Worm (Caenorhabditis elegans): ENCODE data around the gene sru-3.

DNA sequence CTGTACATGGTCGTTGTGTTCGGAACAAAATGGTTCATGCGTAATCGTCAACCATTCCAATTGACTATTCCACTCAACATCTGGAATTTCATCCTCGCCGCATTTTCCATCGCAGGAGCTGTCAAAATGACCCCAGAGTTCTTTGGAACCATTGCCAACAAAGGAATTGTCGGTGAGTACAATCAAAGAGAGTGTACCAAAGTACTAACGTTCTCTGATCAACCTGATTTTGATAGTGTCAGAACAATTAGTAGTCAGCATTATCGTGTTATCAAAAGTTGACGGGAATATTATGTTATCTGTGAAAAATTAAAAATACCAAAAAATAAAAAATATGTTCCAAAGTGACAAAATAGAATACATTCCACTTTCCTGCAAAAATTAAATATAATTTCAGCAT lies 30.6 kb downstream of the sru-3 start:
- TF ChIP-seq tbx-2 (tag; optimal IDR thresholded peaks at IDR 0.05) = no peak
- TF ChIP-seq snpc-4 (tag; optimal IDR thresholded peaks at IDR 0.05) = no peak
- TF ChIP-seq nhr-85 (tag) = no peak
- TF ChIP-seq aly-2 (tag; optimal IDR thresholded peaks at IDR 0.05) = no peak
- TF ChIP-seq nhr-84 (tag; optimal IDR thresholded peaks at IDR 0.05) = no peak
- TF ChIP-seq ztf-11 (tag; optimal IDR thresholded peaks at IDR 0.05) = no peak
- TF ChIP-seq efl-3 (GFP tag; optimal IDR thresholded peaks at IDR 0.05) = no peak
- TF ChIP-seq skn-1 (tag; optimal IDR thresholded peaks at IDR 0.05) = no peak
- TF ChIP-seq nhr-90 (tag; optimal IDR thresholded peaks at IDR 0.05; ENCODE audit: poor library complexity) = no peak
- TF ChIP-seq alr-1 (tag; optimal IDR thresholded peaks at IDR 0.05; ENCODE audit: borderline replicate concordance) = no peak
- TF ChIP-seq nhr-77 (tag; optimal IDR thresholded peaks at IDR 0.05) = no peak
- TF ChIP-seq ceh-88 (GFP tag; IDR thresholded peaks at IDR 0.05) = no peak
- no peak for TF ChIP-seq sptf-1 (tag; optimal IDR thresholded peaks at IDR 0.05)
